Fruit fly (Drosophila melanogaster): Measurements from ENCODE around the gene CG11586.

DNA sequence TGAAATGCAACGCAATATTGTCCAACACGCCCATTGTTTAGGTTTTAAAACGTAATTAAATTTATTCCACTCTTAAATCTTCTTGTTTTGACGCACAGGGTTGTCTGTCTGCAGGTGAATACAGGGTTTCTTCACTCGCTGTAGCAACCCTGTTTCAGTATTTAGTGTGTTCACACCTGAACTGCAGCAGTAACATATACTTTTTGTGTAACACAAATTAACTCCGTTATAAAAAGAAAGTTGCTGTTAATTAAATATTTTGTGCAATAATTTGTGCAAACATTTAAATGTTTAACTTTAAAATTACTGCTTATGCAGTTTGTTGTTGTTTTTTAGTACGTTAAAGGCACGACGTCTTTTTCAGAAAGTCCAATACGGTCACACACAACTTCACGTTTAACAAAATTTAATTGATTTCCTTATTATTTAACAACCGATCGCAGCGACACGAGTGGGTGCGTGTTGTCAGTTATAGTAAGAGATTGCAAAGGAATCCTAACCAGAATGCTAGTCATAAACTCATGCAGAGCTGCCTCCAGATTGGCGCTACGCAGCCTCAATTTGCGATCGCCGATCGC lies 29.9 kb upstream of the CG11586 start, which contains the start of the genes CG15012 and Fdx2:
- no peak for TF ChIP-seq pan (optimal IDR thresholded peaks at IDR 0.05)
- no peak for TF ChIP-seq CG8478 (optimal IDR thresholded peaks at IDR 0.05)
- no peak for TF ChIP-seq Dll (optimal IDR thresholded peaks at IDR 0.05)
- TF ChIP-seq psq (optimal IDR thresholded peaks at IDR 0.05), result no peak
- TF ChIP-seq EcR (GFP tag; optimal IDR thresholded peaks at IDR 0.05), result no peak
- no peak for TF ChIP-seq usp (GFP tag; optimal IDR thresholded peaks at IDR 0.05)
